Worm (Caenorhabditis elegans): Measurements from ENCODE around the gene T19D12.9.

- TF ChIP-seq him-1 (tag; optimal IDR thresholded peaks at IDR 0.05) (no peak), W03F9.2 (tag; optimal IDR thresholded peaks at IDR 0.05) (no peak), dao-5 (tag; optimal IDR thresholded peaks at IDR 0.05) (no peak)
These were observed 25.5 kb upstream of the T19D12.9 start, which contains the start of gene ift-74 for ce11 chrII:6679724-6680123.
